Worm (Caenorhabditis elegans): ENCODE measurements around the gene srt-33.

ce11 chrV:14248654-14249053 lies 31.0 kb downstream of the srt-33 start, which contains the start of gene K02E11.6:
- TF ChIP-seq aly-1 (tag; optimal IDR thresholded peaks at IDR 0.05) (no peak), ama-1 (optimal IDR thresholded peaks at IDR 0.05) (no peak), tbx-37 (GFP tag; conservative IDR thresholded peaks at IDR 0.05) (no peak), hmg-4 (GFP tag; optimal IDR thresholded peaks at IDR 0.05) (no peak), flt-1 (GFP tag; IDR thresholded peaks at IDR 0.05) (no peak), B0310.2 (tag; optimal IDR thresholded peaks at IDR 0.05) (no peak)

Measured in whole organism, early embryonic.